Worm (Caenorhabditis elegans): ENCODE data around the gene gpa-5.

gpa-5 gene

ce11 chrX:2089434-2089833 is 31.4 kb downstream of the gpa-5 start, which contains the start of gene lsy-2 (continued):
- TF ChIP-seq ceh-44 (GFP tag; IDR thresholded peaks at IDR 0.05) (no peak), lsy-2 (tag; optimal IDR thresholded peaks at IDR 0.05) (no peak), ztf-7 (tag; optimal IDR thresholded peaks at IDR 0.05) (no peak), zfp-2 (tag; optimal IDR thresholded peaks at IDR 0.05) (no peak), dmd-6 (GFP tag; IDR thresholded peaks at IDR 0.05) (peak; percentile 50), unc-39 (tag; optimal IDR thresholded peaks at IDR 0.05) (no peak), nhr-11 (tag; optimal IDR thresholded peaks at IDR 0.05) (no peak), nhr-42 (GFP tag; IDR thresholded peaks at IDR 0.05) (no peak), hif-1 (tag; optimal IDR thresholded peaks at IDR 0.05) (peak in 1 of 2 experiments; percentile 41), egl-43 (GFP tag; IDR thresholded peaks at IDR 0.05) (no peak), F44E2.7 (GFP tag; IDR thresholded peaks at IDR 0.05) (no peak), ceh-82 (tag; optimal IDR thresholded peaks at IDR 0.05) (no peak), gei-8 (GFP tag; optimal IDR thresholded peaks at IDR 0.05) (no peak), mxl-2 (GFP tag; conservative IDR thresholded peaks at IDR 0.05) (no peak), attf-4 (tag; optimal IDR thresholded peaks at IDR 0.05) (no peak), lim-7 (GFP tag; IDR thresholded peaks at IDR 0.05) (no peak), arid-1 (GFP tag; conservative IDR thresholded peaks at IDR 0.05) (no peak), zfp-3 (GFP tag; conservative IDR thresholded peaks at IDR 0.05) (no peak), lin-15B (tag; optimal IDR thresholded peaks at IDR 0.05) (no peak), nhr-48 (tag; optimal IDR thresholded peaks at IDR 0.05) (no peak), nhr-102 (tag; optimal IDR thresholded peaks at IDR 0.05) (no peak), nhr-10 (tag; optimal IDR thresholded peaks at IDR 0.05) (no peak), nhr-237 (tag; optimal IDR thresholded peaks at IDR 0.05) (no peak), mdl-1 (tag; optimal IDR thresholded peaks at IDR 0.05) (peak in 1 of 2 experiments; percentile 20), Y75B8A.6 (GFP tag; IDR thresholded peaks at IDR 0.05) (no peak), lin-38 (GFP tag; IDR thresholded peaks at IDR 0.05) (no peak), fos-1 (tag; optimal IDR thresholded peaks at IDR 0.05) (no peak), ceh-62 (tag; optimal IDR thresholded peaks at IDR 0.05) (no peak), ctbp-1 (GFP tag; IDR thresholded peaks at IDR 0.05) (0 out of 2 replicates have a peak, but pooled peaks have one; percentile 15), cey-2 (tag; optimal IDR thresholded peaks at IDR 0.05; ENCODE audit: borderline replicate concordance, insufficient read depth) (no peak), ztf-11 (tag; optimal IDR thresholded peaks at IDR 0.05) (no peak), daf-19 (GFP tag; conservative IDR thresholded peaks at IDR 0.05) (no peak), F10B5.3 (tag; optimal IDR thresholded peaks at IDR 0.05) (no peak), tra-1 (GFP tag; IDR thresholded peaks at IDR 0.05) (no peak), tag-97 (GFP tag; IDR thresholded peaks at IDR 0.05) (no peak), ceh-32 (tag; optimal IDR thresholded peaks at IDR 0.05; ENCODE audit: poor library complexity) (no peak), nhr-25 (tag; optimal IDR thresholded peaks at IDR 0.05; ENCODE audit: borderline replicate concordance, insufficient read depth) (peak; percentile 86), php-3 (GFP tag; IDR thresholded peaks at IDR 0.05) (no peak), lin-39 (tag; optimal IDR thresholded peaks at IDR 0.05) (no peak), rbr-2 (tag; optimal IDR thresholded peaks at IDR 0.05) (peak; percentile 19), T20F7.1 (GFP tag; optimal IDR thresholded peaks at IDR 0.05) (no peak), aly-2 (tag; optimal IDR thresholded peaks at IDR 0.05) (no peak), lin-1 (GFP tag; IDR thresholded peaks at IDR 0.05) (no peak), hmg-1.1 (GFP tag; IDR thresholded peaks at IDR 0.05) (peak; percentile 52), pha-4 (GFP tag; IDR thresholded peaks at IDR 0.05) (no peak), pha-4 (tag; optimal IDR thresholded peaks at IDR 0.05) (no peak), vab-7 (GFP tag; IDR thresholded peaks at IDR 0.05) (0 out of 2 replicates have a peak, but pooled peaks have one; percentile 15), sdz-12 (GFP tag; optimal IDR thresholded peaks at IDR 0.05) (no peak), ceh-28 (tag; optimal IDR thresholded peaks at IDR 0.05) (no peak), ama-1 (optimal IDR thresholded peaks at IDR 0.05) (no peak), dmd-8 (GFP tag; IDR thresholded peaks at IDR 0.05) (no peak), pqm-1 (tag; optimal IDR thresholded peaks at IDR 0.05) (no peak), saeg-2 (GFP tag; IDR thresholded peaks at IDR 0.05) (no peak)
